Fruit fly (Drosophila melanogaster) whole organism, embryonic: ENCODE results near the gene CG7914.

Experiments
- ATbp ChIP-seq: fragments of 200-800 bp; sonication (Bioruptor generic); optimal IDR thresholded peaks from 2 replicates; lab custom pipeline; 2017; ENCODE audit warnings: missing biosample characterization, mild to moderate bottlenecking, missing genetic modification characterization, missing genetic modification reagents
- CG10209 ChIP-seq: fragments of 200-800 bp; sonication (Bioruptor generic); optimal IDR thresholded peaks from 3 replicates; lab custom pipeline; 2017; ENCODE audit warnings: missing biosample characterization, mild to moderate bottlenecking, missing genetic modification characterization, missing genetic modification reagents
- CG10267 ChIP-seq: fragments of 200-800 bp; sonication (Bioruptor generic); optimal IDR thresholded peaks from 2 replicates; lab custom pipeline; 2018; ENCODE audit warnings: missing biosample characterization, mild to moderate bottlenecking, missing genetic modification characterization, moderate library complexity
- CG11085 ChIP-seq: fragments of 200-800 bp; sonication (Bioruptor generic); IDR thresholded peaks from 2 replicates; pipeline ENCODE4 v1.3.6; 2022; ENCODE audit warnings: missing biosample characterization, missing genetic modification characterization
- CG12391 ChIP-seq: fragments of 200-800 bp; sonication (Bioruptor generic); optimal IDR thresholded peaks from 3 replicates; lab custom pipeline; 2018; ENCODE audit warnings: missing biosample characterization, mild to moderate bottlenecking, missing genetic modification characterization, moderate library complexity
- CG14710 ChIP-seq: fragments of 200-800 bp; sonication (Bioruptor generic); optimal IDR thresholded peaks from 3 replicates; lab custom pipeline; 2019; ENCODE audit warnings: missing biosample characterization, mild to moderate bottlenecking, missing genetic modification characterization, moderate library complexity
- CG15601 ChIP-seq: fragments of 200-800 bp; sonication (Bioruptor generic); optimal IDR thresholded peaks from 3 replicates; lab custom pipeline; 2019; ENCODE audit warnings: missing biosample characterization, mild to moderate bottlenecking, missing genetic modification characterization, moderate library complexity
- CG16815 ChIP-seq: fragments of 200-800 bp; sonication (Bioruptor generic); optimal IDR thresholded peaks from 3 replicates; lab custom pipeline; 2017; ENCODE audit warnings: missing biosample characterization, mild to moderate bottlenecking, missing genetic modification characterization
- CG17361 ChIP-seq: fragments of 200-800 bp; sonication (Bioruptor generic); IDR thresholded peaks from 3 replicates; pipeline ENCODE4 v1.3.6; 2022; ENCODE audit warnings: missing biosample characterization, missing genetic modification characterization
- CG18262 ChIP-seq: fragments of 200-800 bp; optimal IDR thresholded peaks from 3 replicates; lab custom pipeline; 2019; ENCODE audit warnings: missing biosample characterization, mild to moderate bottlenecking, missing genetic modification characterization, moderate library complexity
- CG18619 ChIP-seq: fragments of 200-800 bp; sonication (Bioruptor generic); optimal IDR thresholded peaks from 3 replicates; lab custom pipeline; 2017; ENCODE audit warnings: missing biosample characterization, mild to moderate bottlenecking, missing genetic modification characterization
- CG2116 ChIP-seq: fragments of 200-800 bp; sonication (Bioruptor generic); optimal IDR thresholded peaks from 3 replicates; lab custom pipeline; 2018; ENCODE audit warnings: missing biosample characterization, mild to moderate bottlenecking, missing genetic modification characterization
- CG2678 ChIP-seq: fragments of 200-800 bp; sonication (Bioruptor generic); optimal IDR thresholded peaks from 3 replicates; lab custom pipeline; 2019; ENCODE audit warnings: missing biosample characterization, mild to moderate bottlenecking, missing genetic modification characterization, moderate library complexity
- CG2712 ChIP-seq: fragments of 200-800 bp; optimal IDR thresholded peaks from 3 replicates; lab custom pipeline; 2019; ENCODE audit warnings: missing biosample characterization, mild to moderate bottlenecking, missing genetic modification characterization, moderate library complexity
- CG31441 ChIP-seq: fragments of 200-800 bp; sonication (Bioruptor generic); IDR thresholded peaks from 2 replicates; pipeline ENCODE4 v1.3.6; 2022; ENCODE audit warnings: missing biosample characterization, missing genetic modification characterization
- CG3281 ChIP-seq: fragments of 200-800 bp; sonication (Bioruptor generic); optimal IDR thresholded peaks from 3 replicates; lab custom pipeline; 2017; ENCODE audit warnings: missing biosample characterization, mild to moderate bottlenecking, missing genetic modification characterization
- CG3726 ChIP-seq: fragments of 200-800 bp; sonication (Bioruptor generic); IDR thresholded peaks from 3 replicates; pipeline ENCODE4, ENCODE4 v1.3.6; 2022; ENCODE audit warnings: missing biosample characterization, missing genetic modification characterization
- CG3995 ChIP-seq: fragments of 200-800 bp; sonication (Bioruptor generic); optimal IDR thresholded peaks from 3 replicates; lab custom pipeline; 2016; ENCODE audit warnings: missing biosample characterization, missing genetic modification characterization
- CG42726 ChIP-seq: fragments of 200-800 bp; sonication (Bioruptor generic); IDR thresholded peaks from 2 replicates; pipeline ENCODE4 v1.3.6; 2022; ENCODE audit warnings: missing biosample characterization, missing genetic modification characterization; ENCODE audit not compliant: partially characterized antibody
- CG5953 ChIP-seq: fragments of 200-800 bp; sonication (Bioruptor generic); IDR thresholded peaks from 2 replicates; pipeline ENCODE4 v1.3.6; 2022; ENCODE audit warnings: missing biosample characterization, missing genetic modification characterization
- CG6689 ChIP-seq: fragments of 200-800 bp; sonication (Bioruptor generic); IDR thresholded peaks from 2 replicates; pipeline ENCODE4 v1.3.6; 2022; ENCODE audit warnings: missing biosample characterization, missing genetic modification characterization
- CG7556 ChIP-seq: fragments of 200-800 bp; sonication (Bioruptor generic); optimal IDR thresholded peaks from 2 replicates; lab custom pipeline; 2017; ENCODE audit warnings: missing biosample characterization, mild to moderate bottlenecking, missing genetic modification characterization
- CG7839 ChIP-seq: fragments of 200-800 bp; sonication (Bioruptor generic); optimal IDR thresholded peaks from 3 replicates; lab custom pipeline; 2018; ENCODE audit warnings: missing biosample characterization, mild to moderate bottlenecking, missing genetic modification characterization, moderate library complexity
- CG8089 ChIP-seq: fragments of 200-800 bp; sonication (Bioruptor generic); optimal IDR thresholded peaks from 3 replicates; lab custom pipeline; 2016; ENCODE audit warnings: missing biosample characterization, missing genetic modification characterization
- CG8388 ChIP-seq: fragments of 200-800 bp; sonication (Bioruptor generic); optimal IDR thresholded peaks from 2 replicates; lab custom pipeline; 2019; ENCODE audit warnings: missing biosample characterization, mild to moderate bottlenecking, missing genetic modification characterization, moderate library complexity
- CG9727 ChIP-seq: fragments of 200-800 bp; sonication (Bioruptor generic); optimal IDR thresholded peaks from 3 replicates; lab custom pipeline; 2017; ENCODE audit warnings: missing biosample characterization, mild to moderate bottlenecking, missing genetic modification characterization
- CoRest ChIP-seq: fragments of 200-800 bp; sonication (Bioruptor generic); optimal IDR thresholded peaks from 3 replicates; lab custom pipeline; 2018; ENCODE audit warnings: missing biosample characterization, mild to moderate bottlenecking, missing genetic modification characterization, moderate library complexity
- D ChIP-seq, 2 experiments: fragments of 200-800 bp in 1 of 2; fragments of >200 bp in 1 of 2; sonication (Bioruptor generic) in 1 of 2; optimal IDR thresholded peaks; 2 replicates in 1 of 2; 3 replicates in 1 of 2; lab custom pipeline; 2017; ENCODE audit warnings: mild to moderate bottlenecking in 1 of 2, missing biosample characterization in 1 of 2, missing genetic modification characterization in 1 of 2, missing genetic modification reagents in 1 of 2
- Lpt ChIP-seq: fragments of >200 bp; optimal IDR thresholded peaks from 2 replicates; lab custom pipeline; 2018; ENCODE audit warnings: missing biosample characterization, missing genetic modification characterization
- Mes4 ChIP-seq: fragments of 200-800 bp; sonication (Bioruptor generic); optimal IDR thresholded peaks from 2 replicates; lab custom pipeline; 2016; ENCODE audit warnings: missing biosample characterization, missing genetic modification characterization
- Oli ChIP-seq: fragments of 200-800 bp; sonication (Bioruptor generic); optimal IDR thresholded peaks from 2 replicates; lab custom pipeline; 2018; ENCODE audit warnings: missing biosample characterization, mild to moderate bottlenecking, missing genetic modification characterization, moderate library complexity
- PHDP ChIP-seq: fragments of 200-800 bp; sonication (Bioruptor generic); optimal IDR thresholded peaks from 3 replicates; lab custom pipeline; 2018; ENCODE audit warnings: missing biosample characterization, mild to moderate bottlenecking, missing genetic modification characterization, moderate library complexity
- Sox102F ChIP-seq: fragments of 200-800 bp; sonication (Bioruptor generic); optimal IDR thresholded peaks from 2 replicates; lab custom pipeline; 2018; ENCODE audit warnings: missing biosample characterization, mild to moderate bottlenecking, missing genetic modification characterization, moderate library complexity
- TFAM ChIP-seq: fragments of 200-800 bp; sonication (Bioruptor generic); optimal IDR thresholded peaks from 2 replicates; lab custom pipeline; 2017; ENCODE audit warnings: missing biosample characterization, missing genetic modification characterization, inconsistent platforms
- az2 ChIP-seq: fragments of 200-800 bp; sonication (Bioruptor generic); optimal IDR thresholded peaks from 3 replicates; lab custom pipeline; 2016; ENCODE audit warnings: missing biosample characterization, missing genetic modification characterization
- dmrt99B ChIP-seq: fragments of 200-800 bp; sonication (Bioruptor generic); optimal IDR thresholded peaks from 2 replicates; lab custom pipeline; 2018; ENCODE audit warnings: missing biosample characterization, mild to moderate bottlenecking, missing genetic modification characterization, moderate library complexity
- dysf ChIP-seq: fragments of 200-800 bp; sonication (Bioruptor generic); IDR thresholded peaks from 3 replicates; pipeline ENCODE4 v1.3.6; 2022; ENCODE audit warnings: missing biosample characterization, missing genetic modification characterization
- ewg ChIP-seq: fragments of 200-800 bp; sonication (Bioruptor generic); optimal IDR thresholded peaks from 3 replicates; lab custom pipeline; 2017; ENCODE audit warnings: mild to moderate bottlenecking, missing biosample characterization, missing genetic modification reagents, missing genetic modification characterization
- fru ChIP-seq: fragments of >200 bp; optimal IDR thresholded peaks from 2 replicates; lab custom pipeline; 2017
- gem ChIP-seq: fragments of 200-800 bp; sonication (Bioruptor generic); optimal IDR thresholded peaks from 2 replicates; lab custom pipeline; 2019; ENCODE audit warnings: missing biosample characterization, mild to moderate bottlenecking, missing genetic modification characterization, moderate library complexity
- gt ChIP-seq: fragments of 200-800 bp; sonication (Bioruptor generic); IDR thresholded peaks from 2 replicates; pipeline ENCODE4 v1.3.6; 2022; ENCODE audit warnings: missing biosample characterization, missing genetic modification characterization
- ind ChIP-seq: fragments of 200-800 bp; sonication (Bioruptor generic); optimal IDR thresholded peaks from 3 replicates; lab custom pipeline; 2016; ENCODE audit warnings: missing biosample characterization, missing genetic modification characterization
- lab ChIP-seq: fragments of 200-800 bp; sonication (Bioruptor generic); optimal IDR thresholded peaks from 3 replicates; lab custom pipeline; 2017; ENCODE audit warnings: missing biosample characterization, missing genetic modification characterization, mild to moderate bottlenecking, moderate library complexity, missing genetic modification reagents
- oc ChIP-seq: fragments of 200-800 bp; sonication (Bioruptor generic); optimal IDR thresholded peaks from 2 replicates; lab custom pipeline; 2018; ENCODE audit warnings: missing biosample characterization, mild to moderate bottlenecking, missing genetic modification characterization, moderate library complexity
- p53 ChIP-seq: fragments of 200-800 bp; sonication (Bioruptor generic); optimal IDR thresholded peaks from 2 replicates; lab custom pipeline; 2016; ENCODE audit warnings: missing biosample characterization, missing genetic modification characterization
- pzg ChIP-seq: fragments of 200-800 bp; sonication (Bioruptor generic); optimal IDR thresholded peaks from 3 replicates; lab custom pipeline; 2018; ENCODE audit warnings: missing biosample characterization, mild to moderate bottlenecking, missing genetic modification characterization, moderate library complexity
- stc ChIP-seq: fragments of 200-800 bp; sonication (Bioruptor generic); IDR thresholded peaks from 2 replicates; pipeline ENCODE4 v1.3.6; 2022; ENCODE audit warnings: missing biosample characterization, missing genetic modification characterization
- tup ChIP-seq: fragments of 200-800 bp; sonication (Bioruptor generic); optimal IDR thresholded peaks from 2 replicates; lab custom pipeline; 2016; ENCODE audit warnings: missing biosample characterization, mild to moderate bottlenecking, missing genetic modification characterization, moderate library complexity

Gene CG7914

dm6 chrX:19224580-19225303 lies 31.5 kb upstream of the CG7914 start (continued):
- no peak for TF ChIP-seq pzg
- TF ChIP-seq CG17361: peak; percentile 89
- peak; percentile 51 for TF ChIP-seq CG7839
- TF ChIP-seq Oli (tag; lab: Kevin White, UChicago): peak; percentile 56
- TF ChIP-seq ewg: peak; percentile 14
- no peak for TF ChIP-seq tup
- peak; percentile 53 for TF ChIP-seq CG12391
- TF ChIP-seq Sox102F (GFP tag; lab: Kevin White, UChicago): peak; percentile 64
- TF ChIP-seq CG7556 (GFP tag; lab: Kevin White, UChicago): peak; percentile 76
- TF ChIP-seq CG3281: peak; percentile 39
- peak; percentile 43 for TF ChIP-seq CG14710
- TF ChIP-seq p53: no peak
- TF ChIP-seq az2 (GFP tag; lab: Kevin White, UChicago): peak; percentile 22
- peak; percentile 42; the same call in 1 of the 2 replicates for TF ChIP-seq CG6689 (GFP tag; lab: Robert Waterston, UW)
- peak; percentile 20 for TF ChIP-seq lab
- peak; percentile 70 for TF ChIP-seq dmrt99B (tag; lab: Kevin White, UChicago)
- no peak for TF ChIP-seq CG11085
- peak; percentile 65 for TF ChIP-seq CG9727 (GFP tag; lab: Kevin White, UChicago)
- TF ChIP-seq oc: peak; percentile 12
- no peak for TF ChIP-seq Mes4 (GFP tag; lab: Kevin White, UChicago)
- TF ChIP-seq CG10209 (GFP tag; lab: Kevin White, UChicago): peak; percentile 34
- TF ChIP-seq ATbp (GFP tag; lab: Kevin White, UChicago): peak; percentile 8
- TF ChIP-seq CG3726 (GFP tag; lab: Robert Waterston, UW): no peak
- no peak for TF ChIP-seq stc (GFP tag; lab: Robert Waterston, UW)
- TF ChIP-seq CG16815 (GFP tag; lab: Kevin White, UChicago): peak; percentile 24
- peak; percentile 18 for TF ChIP-seq ind (GFP tag; lab: Kevin White, UChicago)
- TF ChIP-seq CG5953 (GFP tag; lab: Robert Waterston, UW): no peak
- peak; percentile 75 for TF ChIP-seq gem
- no peak for TF ChIP-seq CG3995 (GFP tag; lab: Kevin White, UChicago)
- peak; percentile 7 for TF ChIP-seq CG2116 (GFP tag; lab: Kevin White, UChicago)
- peak; percentile 20 for TF ChIP-seq CG15601
- TF ChIP-seq CG8089 (GFP tag; lab: Kevin White, UChicago): no peak
- TF ChIP-seq CG42726: no peak
- TF ChIP-seq fru: no peak
- no peak for TF ChIP-seq TFAM (GFP tag; lab: Kevin White, UChicago)
- TF ChIP-seq CG8388: peak; percentile 45
- peak; percentile 73; the same call in 1 of the 2 replicates for TF ChIP-seq CG31441 (GFP tag; lab: Robert Waterston, UW)
- TF ChIP-seq D (optimal IDR thresholded peaks at IDR 0.05; lab: Kevin White, UChicago): no peak
- TF ChIP-seq D (GFP tag; optimal IDR thresholded peaks at IDR 0.05; lab: Kevin White, UChicago): peak; percentile 53
- TF ChIP-seq CG2678: peak; percentile 64
- TF ChIP-seq Lpt: no peak
- peak; percentile 51 for TF ChIP-seq CG18619 (GFP tag; lab: Kevin White, UChicago)
- peak; percentile 63 for TF ChIP-seq CoRest (tag; lab: Kevin White, UChicago)
- no peak for TF ChIP-seq gt
- no peak for TF ChIP-seq dysf (GFP tag; lab: Robert Waterston, UW)
- TF ChIP-seq PHDP (tag; lab: Kevin White, UChicago): peak; percentile 38
- peak; percentile 31 for TF ChIP-seq CG10267
- peak; percentile 67 for TF ChIP-seq CG2712
- peak; percentile 80 for TF ChIP-seq CG18262
